Fruit fly (Drosophila melanogaster): ENCODE results near the gene Doc3.

dm6 chr3L:9046274-9046673 lies 41.3 kb downstream of the Doc3 start:
- TF ChIP-seq gro (GFP tag; optimal IDR thresholded peaks at IDR 0.05) (no peak), Optix (GFP tag; IDR thresholded peaks at IDR 0.05) (no peak), MESR4 (GFP tag; optimal IDR thresholded peaks at IDR 0.05) (no peak), lola (GFP tag; optimal IDR thresholded peaks at IDR 0.05) (no peak), NC2β (GFP tag; optimal IDR thresholded peaks at IDR 0.05) (no peak), mirr (GFP tag; optimal IDR thresholded peaks at IDR 0.05) (no peak), Sox102F (GFP tag; optimal IDR thresholded peaks at IDR 0.05) (no peak), CG11696 (GFP tag; IDR thresholded peaks at IDR 0.05) (no peak), CG2120 (GFP tag; optimal IDR thresholded peaks at IDR 0.05) (no peak)

Measured in whole organism, embryonic.